Worm (Caenorhabditis elegans) whole organism, L4 larva: ENCODE data around the gene Y62H9A.2.
A peak's percentile ranks its signal among the peaks of the same experiment; 100 is the strongest.

ENCODE experiments used
- T26A8.4 ChIP-seq: fragments of 200-800 bp; sonication (Bioruptor generic); IDR thresholded peaks from 2 replicates; pipeline ENCODE4 v1.3.6; 2022; ENCODE audit warnings: missing genetic modification characterization, missing compliant biosample characterization
- Y48G9A.11 ChIP-seq: fragments of 200-800 bp; sonication (Bioruptor generic); IDR thresholded peaks from 2 replicates; pipeline ENCODE4 v1.3.6; 2022; ENCODE audit warnings: missing genetic modification reagents, missing genetic modification characterization, missing compliant biosample characterization
- aha-1 ChIP-seq: fragments of 150-350 bp; peaks from one replicate; lab custom pipeline; 2014; ENCODE audit warnings: missing biosample characterization, missing genetic modification characterization
- ceh-28 ChIP-seq: fragments of 150-350 bp; optimal IDR thresholded peaks from 2 replicates; lab custom pipeline; 2014; ENCODE audit warnings: missing biosample characterization, missing genetic modification reagents, missing genetic modification characterization
- ceh-44 ChIP-seq: fragments of 200-800 bp; sonication (Bioruptor generic); IDR thresholded peaks from 2 replicates; pipeline ENCODE4 v1.3.6; 2022; ENCODE audit warnings: missing genetic modification reagents, missing genetic modification characterization, missing compliant biosample characterization
- duxl-1 ChIP-seq: sonication (generic microtip); optimal IDR thresholded peaks from 2 replicates; lab custom pipeline; 2016; ENCODE audit warnings: mild to moderate bottlenecking, missing genetic modification characterization, moderate library complexity, missing compliant biosample characterization; ENCODE audit not compliant: poor library complexity
- hmg-1.1 ChIP-seq: fragments of 200-800 bp; sonication (Bioruptor generic); IDR thresholded peaks from 2 replicates; pipeline ENCODE4 v1.3.6; 2022; ENCODE audit warnings: missing genetic modification reagents, missing genetic modification characterization, missing compliant biosample characterization
- lir-3 ChIP-seq: sonication (generic microtip); optimal IDR thresholded peaks from 2 replicates; lab custom pipeline; 2016; ENCODE audit warnings: mild to moderate bottlenecking, missing genetic modification characterization, missing compliant biosample characterization
- set-16 ChIP-seq: fragments of 200-800 bp; sonication (Bioruptor generic); IDR thresholded peaks from 2 replicates; pipeline ENCODE4 v1.3.6; 2022; ENCODE audit warnings: missing genetic modification reagents, missing genetic modification characterization, missing compliant biosample characterization
- spr-1 ChIP-seq: sonication (generic microtip); optimal IDR thresholded peaks from 2 replicates; lab custom pipeline; 2016; ENCODE audit warnings: mild to moderate bottlenecking, missing genetic modification characterization, missing compliant biosample characterization
- unc-62 ChIP-seq, 3 experiments: fragments of 150-350 bp in 1 of 3; sonication (generic microtip); optimal IDR thresholded peaks in 2 of 3; peaks in 1 of 3; 1 replicate in 1 of 3; 2 replicates in 2 of 3; lab custom pipeline; 2014 to 2017; ENCODE audit warnings: missing biosample characterization in 3 of 3, missing genetic modification characterization in 3 of 3, missing genetic modification reagents in 3 of 3, missing genotype in 1 of 3
- vab-7 ChIP-seq: fragments of 200-800 bp; sonication (Bioruptor generic); IDR thresholded peaks from 2 replicates; pipeline ENCODE4 v1.3.6; 2022; ENCODE audit warnings: missing genetic modification reagents, missing genetic modification characterization, missing compliant biosample characterization
- ztf-7 ChIP-seq: fragments of 150-350 bp; optimal IDR thresholded peaks from 2 replicates; lab custom pipeline; 2014; ENCODE audit warnings: missing biosample characterization, missing genetic modification characterization

Y62H9A.2 gene

DNA sequence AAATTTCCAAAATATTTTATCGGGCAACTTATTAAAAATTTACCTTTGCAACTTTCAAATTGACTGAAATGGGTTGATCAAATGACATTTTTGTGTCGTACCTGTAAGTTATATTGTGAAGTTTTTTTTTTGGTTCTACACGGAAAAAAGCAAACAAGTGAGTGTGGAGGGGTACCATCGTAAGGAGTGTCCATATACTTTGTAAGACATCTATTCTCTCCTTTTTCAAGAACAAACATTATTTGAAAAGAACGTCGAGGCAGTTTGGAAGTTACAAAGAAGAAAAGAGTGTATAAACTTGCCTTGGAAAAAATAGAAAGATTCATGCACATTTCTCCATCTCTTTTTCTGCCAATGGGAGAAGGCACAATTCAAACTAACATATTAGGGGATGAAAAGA, 40.6 kb downstream of the Y62H9A.2 start, which contains the start of gene taf-7.1 (continued):
- TF ChIP-seq lir-3 (no peak), ztf-7 (tag; lab: Kevin White, UChicago) (no peak)

DNA sequence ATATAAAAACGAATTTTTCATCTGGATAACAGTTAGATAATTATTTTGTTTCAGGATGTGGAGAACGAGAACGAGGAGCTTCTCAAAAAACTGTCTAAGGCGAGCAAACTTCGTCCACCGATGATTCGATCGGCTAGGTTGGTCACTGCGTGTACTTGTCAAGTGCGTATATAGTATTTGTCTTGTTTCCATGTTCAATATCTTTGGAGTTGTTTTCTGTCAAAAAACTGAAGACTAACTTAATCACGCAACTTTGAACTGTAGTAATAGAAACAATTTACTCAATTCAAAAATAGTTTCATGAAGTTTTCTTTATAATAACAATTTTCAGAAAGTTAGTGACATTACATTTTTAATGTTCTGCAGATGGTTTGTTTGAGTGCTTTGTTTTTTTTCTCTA, 49.3 kb downstream of the Y62H9A.2 start:
- TF ChIP-seq spr-1 (tag; lab: Kevin White, UChicago): no peak
- no peak for TF ChIP-seq ceh-44 (GFP tag; lab: Robert Waterston, UW)
- TF ChIP-seq unc-62 (GFP tag; optimal IDR thresholded peaks at IDR 0.05 in 1 of 2; lab: Kevin White, UChicago): peak in 1 of 2 experiments; percentile 92
- TF ChIP-seq unc-62 (tag; optimal IDR thresholded peaks at IDR 0.05; lab: Kevin White, UChicago): no peak
- TF ChIP-seq, all 104 proteins: peak for 1

DNA sequence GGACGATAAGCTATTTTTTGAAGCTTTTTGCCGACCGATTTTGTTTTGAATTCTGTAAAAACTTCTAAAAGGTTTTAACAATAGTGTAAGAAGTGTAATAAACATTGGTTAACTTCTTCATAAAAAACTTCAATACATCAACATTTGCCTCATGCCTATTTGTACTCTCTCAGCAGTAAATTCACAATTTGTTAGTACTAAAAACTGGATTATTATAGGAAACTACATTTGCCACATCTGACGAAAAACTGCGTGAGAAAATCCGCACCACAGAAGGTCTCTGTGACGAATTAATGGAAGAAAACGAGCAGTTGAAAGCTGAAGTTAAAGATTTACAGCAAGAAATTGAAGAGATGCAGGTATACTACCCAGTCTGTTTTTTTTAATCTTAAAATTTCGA, 50.5 kb downstream of the Y62H9A.2 start:
- TF ChIP-seq set-16 (GFP tag; lab: Robert Waterston, UW): no peak
- TF ChIP-seq duxl-1: no peak
- no peak for TF ChIP-seq vab-7 (GFP tag; lab: Robert Waterston, UW)
- no peak for TF ChIP-seq T26A8.4 (GFP tag; lab: Robert Waterston, UW)
- no peak for TF ChIP-seq ceh-28
- TF ChIP-seq unc-62 (GFP tag; optimal IDR thresholded peaks at IDR 0.05 in 1 of 2; lab: Kevin White, UChicago): peak in 1 of 2 experiments; percentile 21
- TF ChIP-seq unc-62 (tag; optimal IDR thresholded peaks at IDR 0.05; lab: Kevin White, UChicago): no peak
- no peak for TF ChIP-seq hmg-1.1 (GFP tag; lab: Robert Waterston, UW)
- TF ChIP-seq aha-1: peak; percentile 91
- no peak for TF ChIP-seq Y48G9A.11
